Worm (Caenorhabditis elegans): Measurements from ENCODE around the gene atgp-2.

The atgp-2 gene

DNA sequence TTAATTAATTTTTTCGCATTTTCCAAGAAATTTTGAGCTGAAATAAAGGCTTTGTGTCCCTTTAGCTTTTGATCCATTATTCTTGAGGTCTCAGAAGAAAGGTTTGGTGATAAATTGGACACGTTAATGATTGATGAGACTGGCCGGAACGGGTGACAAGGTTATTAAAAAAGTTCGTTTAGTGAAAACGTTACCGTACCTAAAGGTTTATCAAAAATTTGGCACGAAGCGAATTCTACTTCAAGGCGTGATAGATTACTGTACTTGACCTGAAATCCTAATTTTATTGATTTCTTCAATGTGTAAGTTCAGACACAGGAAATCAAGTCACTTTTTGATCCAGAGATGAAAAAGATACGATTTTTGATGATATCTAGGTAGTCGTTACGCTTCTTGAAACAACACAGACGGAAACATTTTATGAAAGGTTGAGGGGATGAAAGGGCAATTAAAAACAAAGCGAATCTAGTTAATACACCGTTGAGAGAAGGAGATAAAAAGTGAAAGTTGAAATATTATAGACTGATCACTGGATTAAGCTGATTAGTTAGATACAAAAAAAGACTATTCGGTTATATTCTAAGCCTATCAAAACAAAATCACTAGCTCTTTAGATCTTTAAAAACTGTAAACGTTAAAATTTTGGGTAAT, 33.3 kb downstream of the atgp-2 start (continued):
- no peak for TF ChIP-seq nhr-76 (tag; optimal IDR thresholded peaks at IDR 0.05)
- no peak for TF ChIP-seq ceh-90 (tag; optimal IDR thresholded peaks at IDR 0.05)
- no peak for TF ChIP-seq pag-3 (tag; optimal IDR thresholded peaks at IDR 0.05; ENCODE audit: borderline replicate concordance, insufficient read depth)
- no peak for TF ChIP-seq elt-3 (tag; optimal IDR thresholded peaks at IDR 0.05)

DNA sequence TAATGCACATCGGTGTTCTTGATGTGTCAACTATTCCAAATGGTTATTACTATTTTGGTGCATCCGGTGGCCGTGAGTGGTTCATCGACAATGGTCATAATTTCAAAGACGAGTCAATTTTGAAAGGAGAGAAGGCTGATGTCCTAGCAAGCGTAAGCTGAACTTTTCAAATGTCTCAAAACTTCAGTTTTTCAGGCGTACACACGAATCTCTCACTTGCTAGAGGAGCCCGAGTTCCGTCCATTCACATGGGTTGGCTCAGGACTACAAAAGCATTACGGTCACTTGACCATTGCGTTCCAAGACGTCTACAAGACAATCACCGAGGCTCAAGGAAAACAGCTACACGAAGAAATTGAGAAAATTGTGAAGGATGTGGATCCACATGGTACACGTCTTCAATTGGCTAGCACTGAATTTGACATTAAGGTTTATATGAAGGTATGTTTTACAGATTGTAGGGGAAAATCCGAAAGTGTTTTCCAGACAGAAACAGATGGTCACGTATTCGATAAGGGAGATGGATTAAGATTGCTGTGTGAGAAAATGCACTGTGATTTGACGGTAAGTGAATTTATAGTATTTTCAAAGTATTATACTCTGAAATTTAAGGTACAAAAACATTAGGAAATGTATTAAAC, 34.5 kb downstream of the atgp-2 start:
- no peak for TF ChIP-seq nhr-90 (tag; optimal IDR thresholded peaks at IDR 0.05; ENCODE audit: poor library complexity)
- no peak for TF ChIP-seq unc-98 (GFP tag; IDR thresholded peaks at IDR 0.05)
- TF ChIP-seq grh-1 (GFP tag; IDR thresholded peaks at IDR 0.05) = no peak
- TF ChIP-seq efl-1 (optimal IDR thresholded peaks at IDR 0.05) = no peak
- peak in 1 of 2 experiments; percentile 30 for TF ChIP-seq efl-1 (GFP tag; optimal IDR thresholded peaks at IDR 0.05 in 1 of 2)
- TF ChIP-seq snu-23 (GFP tag; optimal IDR thresholded peaks at IDR 0.05) = no peak
- no peak for TF ChIP-seq hlh-4 (tag; optimal IDR thresholded peaks at IDR 0.05)

ce11 chrII:14608508-14608907, 35.4 kb downstream of the atgp-2 start:
- no peak for TF ChIP-seq egl-27 (tag; optimal IDR thresholded peaks at IDR 0.05)
- TF ChIP-seq efl-1 (optimal IDR thresholded peaks at IDR 0.05) = no peak
- TF ChIP-seq efl-1 (GFP tag; optimal IDR thresholded peaks at IDR 0.05 in 1 of 2) = peak in 1 of 2 experiments; percentile 51

ce11 chrII:14606172-14606571, 37.7 kb downstream of the atgp-2 start, which contains the start of gene arl-3:
Gene arl-3, plus strand, starts transcription at chrII:14606472.
- no peak for TF ChIP-seq tbx-2 (tag; optimal IDR thresholded peaks at IDR 0.05)
- TF ChIP-seq sup-37 (GFP tag; optimal IDR thresholded peaks at IDR 0.05) = no peak
- no peak for TF ChIP-seq fkh-8 (tag; optimal IDR thresholded peaks at IDR 0.05)
- TF ChIP-seq efl-1 (optimal IDR thresholded peaks at IDR 0.05) = no peak
- peak in 1 of 2 experiments; percentile 74 for TF ChIP-seq efl-1 (GFP tag; optimal IDR thresholded peaks at IDR 0.05 in 1 of 2)
- no peak for TF ChIP-seq zag-1 (tag; optimal IDR thresholded peaks at IDR 0.05)
- TF ChIP-seq nhr-12 (tag; optimal IDR thresholded peaks at IDR 0.05) = no peak
- no peak for TF ChIP-seq fos-1 (tag; optimal IDR thresholded peaks at IDR 0.05)

DNA sequence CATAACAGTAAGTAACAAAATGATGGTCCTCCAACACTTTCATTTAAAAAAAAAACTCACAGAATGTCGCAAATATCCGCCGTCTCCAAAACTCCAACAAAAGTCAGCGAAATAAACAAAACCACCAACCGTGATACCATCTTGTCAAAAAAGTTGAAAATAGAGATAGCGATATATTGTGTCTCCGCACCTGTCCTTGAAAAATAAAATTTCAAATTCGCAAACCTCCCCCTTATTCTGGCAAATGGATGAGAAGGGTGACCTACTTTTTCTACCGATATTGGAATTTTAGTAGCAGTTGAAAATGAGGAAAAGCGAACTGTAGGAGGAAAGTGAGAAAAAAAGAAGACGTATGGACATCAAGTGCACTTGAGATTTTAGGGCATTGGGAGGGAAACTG, 38.4 kb downstream of the atgp-2 start, which contains the start of gene F19H8.2:
Gene F19H8.2, minus strand, starts transcription at position 391 of the 400 bp plus-strand sequence.
- TF ChIP-seq zip-4 (GFP tag; optimal IDR thresholded peaks at IDR 0.05) = no peak
- no peak for TF ChIP-seq rnt-1 (tag; optimal IDR thresholded peaks at IDR 0.05)
- peak; percentile 12 for TF ChIP-seq mep-1 (tag; optimal IDR thresholded peaks at IDR 0.05)
- TF ChIP-seq nhr-85 (tag) = peak; percentile 68
- no peak for TF ChIP-seq lsy-2 (tag; optimal IDR thresholded peaks at IDR 0.05)
- TF ChIP-seq irx-1 (tag; optimal IDR thresholded peaks at IDR 0.05) = no peak
- no peak for TF ChIP-seq pax-3 (tag; optimal IDR thresholded peaks at IDR 0.05)
- TF ChIP-seq blmp-1 (tag; optimal IDR thresholded peaks at IDR 0.05) = peak; percentile 84
- TF ChIP-seq snpc-4 (tag; optimal IDR thresholded peaks at IDR 0.05) = no peak
- TF ChIP-seq elt-2 (tag; optimal IDR thresholded peaks at IDR 0.05) = no peak
- TF ChIP-seq C04F5.9 (tag; optimal IDR thresholded peaks at IDR 0.05) = no peak

- TF ChIP-seq vab-15 (tag; optimal IDR thresholded peaks at IDR 0.05) (no peak), nhr-71 (tag; optimal IDR thresholded peaks at IDR 0.05) (no peak)
Observed at ce11 chrII:14605026-14605425, 38.9 kb downstream of the atgp-2 start.
